Fruit fly (Drosophila melanogaster) whole organism, embryonic: Measurements from ENCODE around the gene Orct2.

Experiments used
- Ada2b ChIP-seq: fragments of 200-800 bp; sonication (Bioruptor generic); IDR thresholded peaks from 2 replicates; pipeline ENCODE4 v1.3.6; 2022; ENCODE audit warnings: missing biosample characterization, missing genetic modification characterization
- Asciz ChIP-seq: fragments of 200-800 bp; sonication (Bioruptor generic); optimal IDR thresholded peaks from 2 replicates; lab custom pipeline; 2017; ENCODE audit warnings: missing biosample characterization, mild to moderate bottlenecking, missing genetic modification characterization, missing genetic modification reagents
- B-H2 ChIP-seq: fragments of 200-800 bp; sonication (Bioruptor generic); optimal IDR thresholded peaks from 2 replicates; lab custom pipeline; 2018; ENCODE audit warnings: missing biosample characterization, mild to moderate bottlenecking, missing genetic modification characterization
- C15 ChIP-seq: fragments of 200-800 bp; sonication (Bioruptor generic); IDR thresholded peaks from 3 replicates; pipeline ENCODE4 v1.3.6; 2022; ENCODE audit warnings: missing biosample characterization, missing genetic modification characterization
- CG10431 ChIP-seq: fragments of 200-800 bp; sonication (Bioruptor generic); optimal IDR thresholded peaks from 3 replicates; lab custom pipeline; 2018; ENCODE audit warnings: missing biosample characterization, mild to moderate bottlenecking, missing genetic modification characterization
- CG10462 ChIP-seq: fragments of 200-800 bp; sonication (Bioruptor generic); optimal IDR thresholded peaks from 2 replicates; lab custom pipeline; 2016; ENCODE audit warnings: missing biosample characterization, missing genetic modification characterization
- CG14965 ChIP-seq: fragments of 200-800 bp; sonication (Bioruptor generic); optimal IDR thresholded peaks from 2 replicates; lab custom pipeline; 2016; ENCODE audit warnings: missing biosample characterization, missing genetic modification characterization, borderline replicate concordance
- CG15011 ChIP-seq: fragments of 200-800 bp; sonication (Bioruptor generic); optimal IDR thresholded peaks from 3 replicates; lab custom pipeline; 2018; ENCODE audit warnings: missing biosample characterization, mild to moderate bottlenecking, missing genetic modification characterization
- CG15696 ChIP-seq: fragments of 200-800 bp; sonication (Bioruptor generic); optimal IDR thresholded peaks from 2 replicates; lab custom pipeline; 2019; ENCODE audit warnings: missing biosample characterization, mild to moderate bottlenecking, missing genetic modification characterization, moderate library complexity
- CG17361 ChIP-seq: fragments of 200-800 bp; sonication (Bioruptor generic); IDR thresholded peaks from 3 replicates; pipeline ENCODE4 v1.3.6; 2022; ENCODE audit warnings: missing biosample characterization, missing genetic modification characterization
- CG18011 ChIP-seq: fragments of 200-800 bp; sonication (Bioruptor generic); optimal IDR thresholded peaks from 2 replicates; lab custom pipeline; 2017; ENCODE audit warnings: missing biosample characterization, missing genetic modification characterization, mild to moderate bottlenecking, moderate library complexity, missing genotype
- CG30020 ChIP-seq: fragments of 200-800 bp; optimal IDR thresholded peaks from 2 replicates; lab custom pipeline; 2019; ENCODE audit warnings: missing biosample characterization, mild to moderate bottlenecking, missing genetic modification characterization, moderate library complexity
- CG3281 ChIP-seq: fragments of 200-800 bp; sonication (Bioruptor generic); optimal IDR thresholded peaks from 3 replicates; lab custom pipeline; 2017; ENCODE audit warnings: missing biosample characterization, mild to moderate bottlenecking, missing genetic modification characterization
- CG33557 ChIP-seq: fragments of 200-800 bp; sonication (Bioruptor generic); optimal IDR thresholded peaks from 2 replicates; lab custom pipeline; 2019; ENCODE audit warnings: missing biosample characterization, mild to moderate bottlenecking, missing genetic modification characterization, moderate library complexity
- CG42726 ChIP-seq: fragments of 200-800 bp; sonication (Bioruptor generic); IDR thresholded peaks from 2 replicates; pipeline ENCODE4 v1.3.6; 2022; ENCODE audit warnings: missing biosample characterization, missing genetic modification characterization; ENCODE audit not compliant: partially characterized antibody
- CG4328 ChIP-seq: fragments of 200-800 bp; sonication (Bioruptor generic); optimal IDR thresholded peaks from 3 replicates; lab custom pipeline; 2017; ENCODE audit warnings: missing biosample characterization, missing genetic modification reagents, missing genetic modification characterization
- CG4820 ChIP-seq: fragments of 200-800 bp; sonication (Bioruptor generic); optimal IDR thresholded peaks from 3 replicates; lab custom pipeline; 2016; ENCODE audit warnings: missing biosample characterization, missing genetic modification characterization
- CG8359 ChIP-seq: fragments of 200-800 bp; sonication (Bioruptor generic); optimal IDR thresholded peaks from 2 replicates; lab custom pipeline; 2017; ENCODE audit warnings: missing biosample characterization, mild to moderate bottlenecking, missing genetic modification characterization, borderline replicate concordance
- CG9215 ChIP-seq: fragments of 200-800 bp; sonication (Bioruptor generic); IDR thresholded peaks from 2 replicates; pipeline ENCODE4 v1.3.6; 2022; ENCODE audit warnings: missing biosample characterization, missing genetic modification characterization
- Dad ChIP-seq: fragments of 200-800 bp; sonication (Bioruptor generic); optimal IDR thresholded peaks from 3 replicates; lab custom pipeline; 2016; ENCODE audit warnings: missing biosample characterization, missing genetic modification characterization
- GATAe ChIP-seq: fragments of 200-800 bp; sonication (Bioruptor generic); conservative IDR thresholded peaks from 2 replicates; pipeline ENCODE4 v1.3.6; 2022; ENCODE audit warnings: missing biosample characterization, missing genetic modification characterization
- Jarid2 ChIP-seq: fragments of 200-800 bp; sonication (Bioruptor generic); optimal IDR thresholded peaks from 3 replicates; lab custom pipeline; 2017; ENCODE audit warnings: mild to moderate bottlenecking, missing biosample characterization, missing genetic modification reagents, missing genetic modification characterization
- Lhr ChIP-seq: fragments of 200-800 bp; sonication (Bioruptor generic); optimal IDR thresholded peaks from 3 replicates; lab custom pipeline; 2017; ENCODE audit warnings: mild to moderate bottlenecking, missing biosample characterization, missing genetic modification reagents, missing genetic modification characterization
- Lim3 ChIP-seq: fragments of 200-800 bp; sonication (Bioruptor generic); IDR thresholded peaks from 2 replicates; pipeline ENCODE4 v1.3.6; 2022; ENCODE audit warnings: missing biosample characterization, missing genetic modification characterization
- NK7.1 ChIP-seq: fragments of 200-800 bp; sonication (Bioruptor generic); optimal IDR thresholded peaks from 3 replicates; lab custom pipeline; 2016; ENCODE audit warnings: missing biosample characterization, missing genetic modification characterization
- Nf-YA ChIP-seq: fragments of 200-800 bp; sonication (Bioruptor generic); IDR thresholded peaks from 2 replicates; pipeline ENCODE4 v1.3.6; 2022; ENCODE audit warnings: missing biosample characterization, missing genetic modification characterization
- TFAM ChIP-seq: fragments of 200-800 bp; sonication (Bioruptor generic); optimal IDR thresholded peaks from 2 replicates; lab custom pipeline; 2017; ENCODE audit warnings: missing biosample characterization, missing genetic modification characterization, inconsistent platforms
- bbx ChIP-seq: fragments of 200-800 bp; sonication (Bioruptor generic); IDR thresholded peaks from 2 replicates; pipeline ENCODE4 v1.3.6; 2022; ENCODE audit warnings: missing biosample characterization, missing genetic modification characterization; ENCODE audit not compliant: partially characterized antibody
- bsh ChIP-seq, 2 experiments: fragments of 200-800 bp; sonication (Bioruptor generic); optimal IDR thresholded peaks; 2 replicates each; lab custom pipeline; 2017 to 2018; ENCODE audit warnings: mild to moderate bottlenecking in 2 of 2, missing biosample characterization in 2 of 2, missing genetic modification characterization in 2 of 2, moderate library complexity in 1 of 2
- cad ChIP-seq: fragments of >200 bp; optimal IDR thresholded peaks from 2 replicates; lab custom pipeline; 2017; ENCODE audit warnings: missing biosample characterization, missing genetic modification characterization
- ewg ChIP-seq: fragments of 200-800 bp; sonication (Bioruptor generic); optimal IDR thresholded peaks from 3 replicates; lab custom pipeline; 2017; ENCODE audit warnings: mild to moderate bottlenecking, missing biosample characterization, missing genetic modification reagents, missing genetic modification characterization
- fd3F ChIP-seq: fragments of 200-800 bp; sonication (Bioruptor generic); optimal IDR thresholded peaks from 2 replicates; lab custom pipeline; 2018; ENCODE audit warnings: missing biosample characterization, mild to moderate bottlenecking, missing genetic modification characterization, moderate library complexity
- fd64A ChIP-seq: fragments of 200-800 bp; sonication (Bioruptor generic); optimal IDR thresholded peaks from 3 replicates; lab custom pipeline; 2018; ENCODE audit warnings: missing biosample characterization, mild to moderate bottlenecking, missing genetic modification characterization
- grn ChIP-seq: fragments of 200-800 bp; sonication (Bioruptor generic); optimal IDR thresholded peaks from 3 replicates; lab custom pipeline; 2017; ENCODE audit warnings: missing biosample characterization, missing genetic modification characterization
- gt ChIP-seq: fragments of 200-800 bp; sonication (Bioruptor generic); IDR thresholded peaks from 2 replicates; pipeline ENCODE4 v1.3.6; 2022; ENCODE audit warnings: missing biosample characterization, missing genetic modification characterization
- knrl ChIP-seq: fragments of 200-800 bp; sonication (Bioruptor generic); IDR thresholded peaks from 3 replicates; pipeline ENCODE4 v1.3.6; 2022; ENCODE audit warnings: missing biosample characterization, missing genetic modification characterization; ENCODE audit not compliant: partially characterized antibody
- lbe ChIP-seq: fragments of 200-800 bp; sonication (Bioruptor generic); optimal IDR thresholded peaks from 2 replicates; lab custom pipeline; 2016; ENCODE audit warnings: missing biosample characterization, mild to moderate bottlenecking, missing genetic modification characterization
- luna ChIP-seq: fragments of 200-800 bp; sonication (Bioruptor generic); optimal IDR thresholded peaks from 2 replicates; lab custom pipeline; 2016; ENCODE audit warnings: missing biosample characterization, missing genetic modification characterization
- oc ChIP-seq: fragments of 200-800 bp; sonication (Bioruptor generic); optimal IDR thresholded peaks from 2 replicates; lab custom pipeline; 2018; ENCODE audit warnings: missing biosample characterization, mild to moderate bottlenecking, missing genetic modification characterization, moderate library complexity
- odd ChIP-seq: fragments of 200-800 bp; sonication (Bioruptor generic); optimal IDR thresholded peaks from 2 replicates; lab custom pipeline; 2017; ENCODE audit warnings: missing biosample characterization, mild to moderate bottlenecking, missing genetic modification characterization
- ranshi ChIP-seq: fragments of 200-800 bp; sonication (Bioruptor generic); IDR thresholded peaks from 2 replicates; pipeline ENCODE4 v1.3.6; 2022; ENCODE audit warnings: missing biosample characterization, missing genetic modification characterization
- slou ChIP-seq: fragments of 200-800 bp; sonication (Bioruptor generic); optimal IDR thresholded peaks from 3 replicates; lab custom pipeline; 2016; ENCODE audit warnings: missing biosample characterization, missing genetic modification characterization
- tna ChIP-seq: fragments of 200-800 bp; sonication (Bioruptor generic); IDR thresholded peaks from 2 replicates; pipeline ENCODE4 v1.3.6; 2022; ENCODE audit warnings: missing biosample characterization, missing genetic modification characterization; ENCODE audit not compliant: partially characterized antibody
- unpg ChIP-seq: fragments of 200-800 bp; sonication (Bioruptor generic); optimal IDR thresholded peaks from 3 replicates; lab custom pipeline; 2018; ENCODE audit warnings: missing biosample characterization, mild to moderate bottlenecking, missing genetic modification characterization, moderate library complexity
- vnd ChIP-seq: fragments of 200-800 bp; sonication (Bioruptor generic); IDR thresholded peaks from 3 replicates; pipeline ENCODE4 v1.3.6; 2022; ENCODE audit warnings: missing biosample characterization, missing genetic modification characterization; ENCODE audit not compliant: partially characterized antibody
- vvl ChIP-seq: fragments of 200-800 bp; sonication (Bioruptor generic); IDR thresholded peaks from 2 replicates; pipeline ENCODE4 v1.3.6; 2022; ENCODE audit warnings: missing biosample characterization, missing genetic modification characterization
- zf30C ChIP-seq: fragments of 200-800 bp; sonication (Bioruptor generic); optimal IDR thresholded peaks from 3 replicates; lab custom pipeline; 2018; ENCODE audit warnings: missing biosample characterization, mild to moderate bottlenecking, missing genetic modification characterization

Orct2 gene

DNA sequence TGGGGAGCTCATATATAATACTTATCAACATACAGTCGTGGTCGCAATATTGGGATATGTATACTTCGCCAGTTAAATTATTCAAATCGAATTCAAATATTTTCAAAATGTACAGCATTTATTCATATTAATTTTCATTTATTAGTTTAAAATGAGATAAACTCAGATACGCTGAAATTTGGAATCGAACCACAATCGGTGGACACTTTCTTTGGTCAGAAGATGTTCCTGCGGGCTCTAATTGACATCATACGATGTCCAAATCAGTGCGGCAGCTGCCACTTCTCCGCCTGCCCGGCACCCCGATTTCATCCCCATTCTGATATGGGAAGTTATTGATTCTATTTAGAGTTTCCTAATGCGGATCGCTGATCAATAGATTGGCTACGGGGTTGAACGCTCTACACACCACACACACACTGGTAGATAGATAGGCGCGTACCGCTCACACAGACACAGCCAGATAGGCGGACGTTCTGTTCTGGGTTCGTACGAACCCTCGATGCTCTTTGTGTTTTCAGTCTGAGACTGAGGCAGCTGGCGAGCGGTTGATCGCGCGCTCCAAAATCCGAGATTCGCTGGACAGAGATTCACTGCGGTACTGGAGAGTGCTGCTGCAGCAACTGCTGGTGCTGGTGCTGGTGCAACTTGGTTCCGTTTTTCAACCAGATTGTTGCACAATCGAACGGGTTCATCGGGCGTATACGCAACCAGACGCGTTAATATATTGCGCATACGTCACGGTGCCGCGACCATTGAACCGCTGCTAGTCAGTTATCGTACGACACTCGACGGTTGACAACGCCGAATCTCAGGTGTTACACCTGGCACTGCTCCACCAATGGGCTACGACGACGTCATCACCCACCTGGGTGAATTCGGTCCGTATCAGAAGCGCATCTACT, 3.5 kb downstream of the Orct2 start, which contains the start of gene Orct (continued):
- TF ChIP-seq NK7.1 (GFP tag; lab: Kevin White, UChicago) (peak; percentile 29), CG17361 (GFP tag; lab: Robert Waterston, UW) (peak; percentile 94), grn (GFP tag; lab: Kevin White, UChicago) (peak; percentile 59), gt (GFP tag; lab: Robert Waterston, UW) (no peak), slou (no peak), bbx (GFP tag; lab: Robert Waterston, UW) (no peak), zf30C (GFP tag; lab: Kevin White, UChicago) (no peak), luna (GFP tag; lab: Kevin White, UChicago) (peak; percentile 2), Asciz (GFP tag; lab: Kevin White, UChicago) (peak; percentile 62), ranshi (GFP tag; lab: Robert Waterston, UW) (peak; percentile 53; the same call in 1 of the 2 replicates), CG10462 (GFP tag; lab: Kevin White, UChicago) (no peak), CG8359 (GFP tag; lab: Kevin White, UChicago) (peak; percentile 46), B-H2 (peak; percentile 59), vnd (GFP tag; lab: Robert Waterston, UW) (no peak), CG4328 (GFP tag; lab: Kevin White, UChicago) (peak; percentile 70), Jarid2 (GFP tag; lab: Kevin White, UChicago) (peak; percentile 73), cad (no peak), CG15696 (tag; lab: Kevin White, UChicago) (peak; percentile 42), unpg (GFP tag; lab: Kevin White, UChicago) (peak; percentile 75), Dad (GFP tag; lab: Kevin White, UChicago) (peak; percentile 59), Lhr (GFP tag; lab: Kevin White, UChicago) (peak; percentile 6), fd3F (GFP tag; lab: Kevin White, UChicago) (peak; percentile 74), C15 (GFP tag; lab: Robert Waterston, UW) (no peak), CG42726 (no peak), CG9215 (GFP tag; lab: Robert Waterston, UW) (peak; percentile 76), tna (GFP tag; lab: Robert Waterston, UW) (no peak), vvl (GFP tag; lab: Robert Waterston, UW) (peak; percentile 62; the same call in 1 of the 2 replicates), CG15011 (GFP tag; lab: Kevin White, UChicago) (peak; percentile 78), bsh (GFP tag; optimal IDR thresholded peaks at IDR 0.05; lab: Kevin White, UChicago) (peak in 1 of 2 experiments; percentile 68), CG4820 (GFP tag; lab: Kevin White, UChicago) (peak; percentile 45), CG18011 (peak; percentile 54), Nf-YA (GFP tag; lab: Robert Waterston, UW) (no peak; the same call in 1 of the 2 replicates), Lim3 (no peak), GATAe (GFP tag; lab: Robert Waterston, UW) (peak; percentile 85), CG10431 (GFP tag; lab: Kevin White, UChicago) (peak; percentile 23), CG30020 (peak; percentile 27), CG14965 (GFP tag; lab: Kevin White, UChicago) (no peak), ewg (GFP tag; lab: Kevin White, UChicago) (peak; percentile 45), odd (GFP tag; lab: Kevin White, UChicago) (peak; percentile 68), oc (tag; lab: Kevin White, UChicago) (peak; percentile 60), TFAM (GFP tag; lab: Kevin White, UChicago) (no peak), lbe (GFP tag; lab: Kevin White, UChicago) (no peak), CG33557 (GFP tag; lab: Kevin White, UChicago) (no peak), CG3281 (GFP tag; lab: Kevin White, UChicago) (peak; percentile 90), fd64A (GFP tag; lab: Kevin White, UChicago) (no peak), knrl (GFP tag; lab: Robert Waterston, UW) (no peak), Ada2b (GFP tag; lab: Robert Waterston, UW) (peak; percentile 27)
